Fruit fly (Drosophila melanogaster): ENCODE results near the gene Myc.
A peak's percentile ranks its signal among the peaks of the same experiment; 100 is the strongest.

The Myc gene

dm6 chrX:3414003-3414767, 41.2 kb downstream of the Myc start (continued):
- TF ChIP-seq run (tag; optimal IDR thresholded peaks at IDR 0.05): peak; percentile 68
- TF ChIP-seq MTF-1 (GFP tag; optimal IDR thresholded peaks at IDR 0.05; ENCODE audit: borderline replicate concordance): no peak
- TF ChIP-seq da (GFP tag; optimal IDR thresholded peaks at IDR 0.05): no peak
- TF ChIP-seq sug (tag; optimal IDR thresholded peaks at IDR 0.05): peak; percentile 96
- no peak for TF ChIP-seq trh (GFP tag; optimal IDR thresholded peaks at IDR 0.05)
- TF ChIP-seq CG9609 (GFP tag; optimal IDR thresholded peaks at IDR 0.05): no peak
- TF ChIP-seq CG12155 (GFP tag; optimal IDR thresholded peaks at IDR 0.05): peak; percentile 21
- TF ChIP-seq trem (tag; optimal IDR thresholded peaks at IDR 0.05): peak; percentile 41
- no peak; the same call in 2 of the 3 replicates for TF ChIP-seq B-H1 (GFP tag; IDR thresholded peaks at IDR 0.05)
- TF ChIP-seq Sox102F (GFP tag; optimal IDR thresholded peaks at IDR 0.05): peak; percentile 80
- peak; percentile 59 for TF ChIP-seq CG6765 (GFP tag; optimal IDR thresholded peaks at IDR 0.05)
- TF ChIP-seq NK7.1 (GFP tag; optimal IDR thresholded peaks at IDR 0.05): no peak
- TF ChIP-seq danr (GFP tag; IDR thresholded peaks at IDR 0.05): no peak
- peak; percentile 44 for TF ChIP-seq CG4424 (GFP tag; optimal IDR thresholded peaks at IDR 0.05)
- TF ChIP-seq Atf6 (GFP tag; IDR thresholded peaks at IDR 0.05): peak; percentile 28; the same call in 1 of the 2 replicates
- no peak for TF ChIP-seq Myb (GFP tag; optimal IDR thresholded peaks at IDR 0.05)
- TF ChIP-seq CG2116 (GFP tag; optimal IDR thresholded peaks at IDR 0.05): peak; percentile 25
- TF ChIP-seq HmgD (GFP tag; optimal IDR thresholded peaks at IDR 0.05): no peak
- no peak for TF ChIP-seq CG4730 (GFP tag; IDR thresholded peaks at IDR 0.05)
- no peak for TF ChIP-seq nmo (GFP tag; optimal IDR thresholded peaks at IDR 0.05)
- no peak for TF ChIP-seq CG12219 (GFP tag; optimal IDR thresholded peaks at IDR 0.05)
- peak; percentile 71; the same call in 1 of the 2 replicates for TF ChIP-seq CG3847 (GFP tag; IDR thresholded peaks at IDR 0.05)
- TF ChIP-seq fd96Cb (tag; optimal IDR thresholded peaks at IDR 0.05): peak; percentile 74
- TF ChIP-seq CG17328 (GFP tag; IDR thresholded peaks at IDR 0.05): peak; percentile 59
- peak; percentile 72 for TF ChIP-seq D19A (tag; optimal IDR thresholded peaks at IDR 0.05)
- TF ChIP-seq aop (GFP tag; IDR thresholded peaks at IDR 0.05): no peak
- peak; percentile 62 for TF ChIP-seq CG31224 (GFP tag; IDR thresholded peaks at IDR 0.05)
- no peak for TF ChIP-seq Elba2 (GFP tag; optimal IDR thresholded peaks at IDR 0.05)
- no peak for TF ChIP-seq jing (GFP tag; optimal IDR thresholded peaks at IDR 0.05)
- no peak for TF ChIP-seq Doc2 (GFP tag; IDR thresholded peaks at IDR 0.05)
- peak; percentile 39 for TF ChIP-seq kni (GFP tag; optimal IDR thresholded peaks at IDR 0.05)
- peak in 1 of 2 experiments; percentile 18 for TF ChIP-seq Pdp1 (GFP tag; optimal IDR thresholded peaks at IDR 0.05)
- TF ChIP-seq ssp (GFP tag; IDR thresholded peaks at IDR 0.05): peak; percentile 44
- no peak for TF ChIP-seq Optix (GFP tag; IDR thresholded peaks at IDR 0.05)
- peak; percentile 59; the same call in 1 of the 3 replicates for TF ChIP-seq CG7357 (GFP tag; IDR thresholded peaks at IDR 0.05)
- TF ChIP-seq CG12769 (tag; optimal IDR thresholded peaks at IDR 0.05): peak; percentile 61
- TF ChIP-seq CG12391 (tag; optimal IDR thresholded peaks at IDR 0.05): peak; percentile 74
- peak; percentile 70 for TF ChIP-seq Xrp1 (GFP tag; IDR thresholded peaks at IDR 0.05)
- TF ChIP-seq kay (GFP tag; optimal IDR thresholded peaks at IDR 0.05): no peak
- TF ChIP-seq Hr51 (GFP tag; optimal IDR thresholded peaks at IDR 0.05): peak in 1 of 2 experiments; percentile 83
- TF ChIP-seq tap (tag; optimal IDR thresholded peaks at IDR 0.05): peak; percentile 45
- TF ChIP-seq CG16813 (GFP tag; IDR thresholded peaks at IDR 0.05; ENCODE audit: partially characterized antibody): no peak
- no peak for TF ChIP-seq pan (optimal IDR thresholded peaks at IDR 0.05)
- peak in 1 of 2 experiments; percentile 49 for TF ChIP-seq pan (GFP tag; optimal IDR thresholded peaks at IDR 0.05 in 1 of 2, IDR thresholded peaks at IDR 0.05 in 1 of 2)
- TF ChIP-seq sima (GFP tag; optimal IDR thresholded peaks at IDR 0.05): no peak
- TF ChIP-seq Spps (tag; optimal IDR thresholded peaks at IDR 0.05): peak; percentile 59
- TF ChIP-seq TFAM (GFP tag; optimal IDR thresholded peaks at IDR 0.05): no peak
- TF ChIP-seq Hmx (GFP tag; optimal IDR thresholded peaks at IDR 0.05): no peak
- no peak; the same call in 1 of the 2 replicates for TF ChIP-seq ro (GFP tag; IDR thresholded peaks at IDR 0.05)
- TF ChIP-seq ftz-f1 (GFP tag; optimal IDR thresholded peaks at IDR 0.05): no peak
